Worm (Caenorhabditis elegans) whole organism, L2 larva: ENCODE results near the gene hpo-8.

Source experiments
- ceh-82 ChIP-seq: fragments of 150-350 bp; optimal IDR thresholded peaks from 2 replicates; lab custom pipeline; 2014; ENCODE audit warnings: missing biosample characterization, missing genetic modification characterization
- crh-2 ChIP-seq: sonication (generic microtip); optimal IDR thresholded peaks from 2 replicates; lab custom pipeline; 2017; ENCODE audit warnings: missing biosample characterization, missing genetic modification characterization
- egl-27 ChIP-seq: sonication (generic microtip); optimal IDR thresholded peaks from 3 replicates; lab custom pipeline; 2017; ENCODE audit warnings: missing biosample characterization, missing genetic modification reagents, missing genetic modification characterization
- fos-1 ChIP-seq: fragments of 150-350 bp; optimal IDR thresholded peaks from 2 replicates; lab custom pipeline; 2014; ENCODE audit warnings: missing biosample characterization, missing genetic modification characterization
- lin-39 ChIP-seq: fragments of 150-350 bp; optimal IDR thresholded peaks from 2 replicates; lab custom pipeline; 2014; ENCODE audit warnings: missing biosample characterization, missing genetic modification reagents, missing genetic modification characterization
- nhr-11 ChIP-seq: fragments of 150-350 bp; optimal IDR thresholded peaks from 2 replicates; lab custom pipeline; 2014; ENCODE audit warnings: missing biosample characterization, missing genetic modification characterization
- nhr-12 ChIP-seq: fragments of 150-350 bp; optimal IDR thresholded peaks from 2 replicates; lab custom pipeline; 2014; ENCODE audit warnings: missing biosample characterization, missing genetic modification characterization
- nhr-237 ChIP-seq: fragments of 150-350 bp; optimal IDR thresholded peaks from 2 replicates; lab custom pipeline; 2014; ENCODE audit warnings: missing biosample characterization, missing genetic modification characterization
- nhr-25 ChIP-seq: fragments of 150-350 bp; sonication (generic microtip); optimal IDR thresholded peaks from 3 replicates; lab custom pipeline; 2014; ENCODE audit warnings: missing biosample characterization, missing genetic modification characterization
- nhr-77 ChIP-seq: fragments of 150-350 bp; optimal IDR thresholded peaks from 2 replicates; lab custom pipeline; 2014; ENCODE audit warnings: missing biosample characterization, missing genetic modification characterization
- snpc-4 ChIP-seq: fragments of 150-350 bp; optimal IDR thresholded peaks from 2 replicates; lab custom pipeline; 2014; ENCODE audit warnings: missing biosample characterization, missing genetic modification characterization
- unc-62 ChIP-seq: fragments of 150-350 bp; optimal IDR thresholded peaks from 2 replicates; lab custom pipeline; 2014; ENCODE audit warnings: missing biosample characterization, missing genetic modification reagents, missing genetic modification characterization
- ztf-11 ChIP-seq: sonication (generic microtip); optimal IDR thresholded peaks from 2 replicates; lab custom pipeline; 2017; ENCODE audit warnings: missing biosample characterization, missing genetic modification characterization

- no peak for TF ChIP-seq unc-62
- TF ChIP-seq nhr-77 (tag; lab: Kevin White, UChicago) = no peak
- TF ChIP-seq egl-27 = no peak
- no peak for TF ChIP-seq lin-39 (tag; lab: Kevin White, UChicago)
- TF ChIP-seq ztf-11 (tag; lab: Kevin White, UChicago) = no peak
- no peak for TF ChIP-seq crh-2
- TF ChIP-seq fos-1 (tag; lab: Kevin White, UChicago) = no peak
- no peak for TF ChIP-seq nhr-237 (tag; lab: Kevin White, UChicago)
- TF ChIP-seq ceh-82 (tag; lab: Kevin White, UChicago) = no peak
- TF ChIP-seq snpc-4 (tag; lab: Kevin White, UChicago) = no peak
- TF ChIP-seq nhr-11 = no peak
- no peak for TF ChIP-seq nhr-12 (tag; lab: Kevin White, UChicago)
- TF ChIP-seq nhr-25 = no peak
Measured at ce11 chrV:6819812-6820211, 19.3 kb upstream of the hpo-8 start, which contains the start of gene dmsr-13.
